Worm (Caenorhabditis elegans) whole organism, L3 larva: ENCODE results near the gene F53H1.3.

ENCODE experiments used
- R02D3.7 ChIP-seq: fragments of 150-350 bp; optimal IDR thresholded peaks from 2 replicates; lab custom pipeline; 2014; ENCODE audit warnings: missing biosample characterization, missing genetic modification characterization
- ZK546.5 ChIP-seq: sonication (generic microtip); optimal IDR thresholded peaks from 2 replicates; lab custom pipeline; 2017; ENCODE audit warnings: missing biosample characterization, missing genetic modification characterization
- aly-2 ChIP-seq: fragments of 150-350 bp; optimal IDR thresholded peaks from 2 replicates; lab custom pipeline; 2014; ENCODE audit warnings: missing biosample characterization, missing genetic modification characterization
- ama-1 ChIP-seq: fragments of 150-350 bp; optimal IDR thresholded peaks from 2 replicates; lab custom pipeline; 2018
- ceh-9 ChIP-seq: sonication (generic microtip); optimal IDR thresholded peaks from 2 replicates; lab custom pipeline; 2018; ENCODE audit warnings: missing biosample characterization, missing genetic modification characterization
- daf-12 ChIP-seq: fragments of 150-350 bp; optimal IDR thresholded peaks from 2 replicates; lab custom pipeline; 2014; ENCODE audit warnings: missing biosample characterization, missing genetic modification reagents, missing genetic modification characterization
- egl-5 ChIP-seq: fragments of 150-350 bp; optimal IDR thresholded peaks from 2 replicates; lab custom pipeline; 2017; ENCODE audit warnings: missing biosample characterization, missing genetic modification reagents, missing genetic modification characterization, inconsistent platforms
- elt-1 ChIP-seq: fragments of 150-350 bp; optimal IDR thresholded peaks from 2 replicates; lab custom pipeline; 2014; ENCODE audit warnings: missing biosample characterization, missing genetic modification characterization
- elt-3 ChIP-seq, 3 experiments: fragments of 150-350 bp in 1 of 3; sonication (generic microtip) in 2 of 3; optimal IDR thresholded peaks; 2 replicates in 2 of 3; 4 replicates in 1 of 3; lab custom pipeline; 2014 to 2017; ENCODE audit warnings: missing biosample characterization in 3 of 3, missing genetic modification characterization in 3 of 3
- eor-1 ChIP-seq, 2 experiments: fragments of 150-350 bp; optimal IDR thresholded peaks; 2 replicates each; lab custom pipeline; 2014 to 2018; ENCODE audit warnings: missing biosample characterization in 2 of 2, missing genetic modification characterization in 2 of 2
- fkh-2 ChIP-seq: fragments of 150-350 bp; optimal IDR thresholded peaks from 2 replicates; lab custom pipeline; 2014; ENCODE audit warnings: missing biosample characterization, missing genetic modification reagents, missing genetic modification characterization
- fos-1 ChIP-seq: fragments of 150-350 bp; optimal IDR thresholded peaks from 2 replicates; lab custom pipeline; 2014; ENCODE audit warnings: missing biosample characterization, missing genetic modification characterization
- lin-15B ChIP-seq: fragments of 150-350 bp; optimal IDR thresholded peaks from 2 replicates; lab custom pipeline; 2014; ENCODE audit warnings: missing biosample characterization, missing genetic modification characterization
- lsy-12 ChIP-seq: sonication (generic microtip); optimal IDR thresholded peaks from 2 replicates; lab custom pipeline; 2016; ENCODE audit warnings: mild to moderate bottlenecking, missing genetic modification characterization, missing compliant biosample characterization
- mdl-1 ChIP-seq: fragments of 150-350 bp; optimal IDR thresholded peaks from 2 replicates; lab custom pipeline; 2014; ENCODE audit warnings: missing biosample characterization, missing genetic modification characterization
- mml-1 ChIP-seq: fragments of 150-350 bp; sonication (generic microtip); optimal IDR thresholded peaks from 3 replicates; lab custom pipeline; 2014; ENCODE audit warnings: missing biosample characterization, missing genetic modification characterization
- nfya-1 ChIP-seq: sonication (generic microtip); optimal IDR thresholded peaks from 2 replicates; lab custom pipeline; 2017; ENCODE audit warnings: missing genetic modification characterization, mild to moderate bottlenecking, missing compliant biosample characterization, antibody characterized with exemption, moderate library complexity; ENCODE audit not compliant: insufficient read depth
- nhr-11 ChIP-seq: fragments of 150-350 bp; optimal IDR thresholded peaks from 2 replicates; lab custom pipeline; 2014; ENCODE audit warnings: missing biosample characterization, missing genetic modification characterization
- nhr-23 ChIP-seq: fragments of 150-350 bp; optimal IDR thresholded peaks from 2 replicates; lab custom pipeline; 2014; ENCODE audit warnings: missing biosample characterization, missing genetic modification reagents, missing genetic modification characterization
- nhr-237 ChIP-seq: fragments of 150-350 bp; optimal IDR thresholded peaks from 2 replicates; lab custom pipeline; 2014; ENCODE audit warnings: missing biosample characterization, missing genetic modification characterization
- nhr-25 ChIP-seq: sonication (generic microtip); optimal IDR thresholded peaks from 2 replicates; lab custom pipeline; 2017; ENCODE audit warnings: missing biosample characterization, missing genetic modification characterization
- nhr-28 ChIP-seq: fragments of 150-350 bp; optimal IDR thresholded peaks from 2 replicates; lab custom pipeline; 2014; ENCODE audit warnings: missing biosample characterization, missing genetic modification characterization
- nhr-43 ChIP-seq: sonication (generic microtip); optimal IDR thresholded peaks from 2 replicates; lab custom pipeline; 2016; ENCODE audit warnings: mild to moderate bottlenecking, missing genetic modification characterization, missing compliant biosample characterization; ENCODE audit not compliant: poor library complexity, severe bottlenecking
- nhr-77 ChIP-seq: fragments of 150-350 bp; optimal IDR thresholded peaks from 2 replicates; lab custom pipeline; 2014; ENCODE audit warnings: missing biosample characterization, missing genetic modification characterization
- pha-4 ChIP-seq: fragments of 150-350 bp; optimal IDR thresholded peaks from 2 replicates; lab custom pipeline; 2014; ENCODE audit warnings: missing biosample characterization, missing genetic modification reagents, missing genetic modification characterization
- pqm-1 ChIP-seq: fragments of 150-350 bp; optimal IDR thresholded peaks from 2 replicates; lab custom pipeline; 2017; ENCODE audit warnings: missing biosample characterization, missing genetic modification characterization, inconsistent platforms
- sea-2 ChIP-seq: fragments of 150-350 bp; sonication (generic microtip); optimal IDR thresholded peaks from 4 replicates; lab custom pipeline; 2014; ENCODE audit warnings: missing biosample characterization, missing genetic modification reagents, missing genetic modification characterization
- snpc-4 ChIP-seq: fragments of 150-350 bp; optimal IDR thresholded peaks from 2 replicates; lab custom pipeline; 2014; ENCODE audit warnings: missing biosample characterization, missing genetic modification characterization
- tbx-2 ChIP-seq: sonication (generic microtip); optimal IDR thresholded peaks from 2 replicates; lab custom pipeline; 2016; ENCODE audit warnings: mild to moderate bottlenecking, missing genetic modification characterization, missing compliant biosample characterization
- unc-39 ChIP-seq: sonication (generic microtip); optimal IDR thresholded peaks from 4 replicates; lab custom pipeline; 2017; ENCODE audit warnings: missing biosample characterization, missing genetic modification characterization
- unc-62 ChIP-seq: fragments of 150-350 bp; sonication (generic microtip); optimal IDR thresholded peaks from 4 replicates; lab custom pipeline; 2014; ENCODE audit warnings: missing biosample characterization, missing genetic modification reagents, missing genetic modification characterization
- zag-1 ChIP-seq: fragments of 150-350 bp; optimal IDR thresholded peaks from 2 replicates; lab custom pipeline; 2014; ENCODE audit warnings: missing biosample characterization, missing genetic modification characterization
- ztf-11 ChIP-seq: fragments of 150-350 bp; optimal IDR thresholded peaks from 2 replicates; lab custom pipeline; 2014; ENCODE audit warnings: missing biosample characterization, missing genetic modification characterization

F53H1.3 gene

DNA sequence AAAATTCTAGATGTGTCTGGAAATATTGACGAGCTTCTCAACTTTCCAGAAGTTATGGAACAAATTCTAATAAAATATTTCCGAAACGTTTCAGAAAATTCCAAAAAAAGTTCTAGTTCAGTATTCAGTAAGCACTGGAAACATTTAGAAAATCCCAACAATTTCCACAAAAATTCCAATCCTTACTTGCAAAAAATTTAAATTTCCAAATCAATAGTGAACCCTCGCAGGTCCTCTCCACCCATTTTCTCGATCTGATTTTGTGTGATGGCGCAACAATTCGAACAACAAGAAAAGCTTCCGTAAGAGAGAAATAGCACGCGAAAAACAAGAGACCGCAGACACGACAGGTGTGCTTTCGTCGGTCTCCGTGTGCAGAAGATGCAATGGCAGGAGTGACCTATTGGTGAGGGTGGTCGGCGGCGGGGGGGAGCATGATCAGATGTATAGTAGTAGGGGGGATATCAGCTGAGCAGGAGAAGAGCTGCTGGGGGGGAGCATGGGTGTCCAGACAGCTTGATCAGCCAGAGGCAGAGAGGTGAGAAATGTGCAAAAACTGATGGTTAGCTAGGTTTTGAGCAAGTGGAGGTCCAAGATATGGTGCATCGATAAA lies 32.8 kb downstream of the F53H1.3 start:
- TF ChIP-seq ZK546.5 (tag; lab: Kevin White, UChicago) (no peak), nfya-1 (peak; percentile 1)
- TF ChIP-seq, all 47 proteins: peak for 1

DNA sequence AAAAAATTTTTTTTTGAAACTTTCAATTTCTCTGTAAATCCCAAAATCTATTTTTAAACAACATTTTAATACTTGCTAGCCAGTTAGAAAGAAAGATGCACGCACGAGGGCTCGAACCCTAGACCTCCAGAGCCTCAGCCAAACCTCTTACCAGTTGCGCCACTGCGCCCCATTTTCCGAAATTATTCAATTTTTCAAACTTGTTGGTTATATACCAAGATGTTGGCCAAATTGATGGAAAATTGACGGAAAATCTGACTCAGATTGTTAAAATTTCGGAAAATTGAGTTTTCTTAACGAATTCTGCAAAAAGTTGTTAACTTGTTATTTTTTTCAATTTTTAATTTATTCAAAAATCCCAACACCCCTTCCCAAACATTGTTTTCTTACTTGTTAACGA lies 36.8 kb downstream of the F53H1.3 start:
- TF ChIP-seq eor-1 (tag; optimal IDR thresholded peaks at IDR 0.05; lab: Kevin White, UChicago) (no peak), elt-3 (tag; optimal IDR thresholded peaks at IDR 0.05; lab: Kevin White, UChicago) (no peak), egl-5 (tag; lab: Kevin White, UChicago) (no peak), unc-62 (GFP tag; lab: Kevin White, UChicago) (no peak), zag-1 (tag; lab: Kevin White, UChicago) (no peak), lsy-12 (tag; lab: Kevin White, UChicago) (no peak), nhr-77 (tag; lab: Kevin White, UChicago) (no peak), sea-2 (GFP tag; lab: Kevin White, UChicago) (no peak), R02D3.7 (no peak), pqm-1 (no peak), nhr-11 (no peak), daf-12 (tag; lab: Kevin White, UChicago) (no peak), aly-2 (no peak), fos-1 (tag; lab: Kevin White, UChicago) (no peak), mml-1 (tag; lab: Kevin White, UChicago) (no peak), snpc-4 (tag; lab: Kevin White, UChicago) (no peak), lin-15B (tag; lab: Kevin White, UChicago) (no peak), ceh-9 (tag; lab: Kevin White, UChicago) (no peak), nhr-237 (tag; lab: Kevin White, UChicago) (no peak), nhr-43 (tag; lab: Kevin White, UChicago) (no peak)

DNA sequence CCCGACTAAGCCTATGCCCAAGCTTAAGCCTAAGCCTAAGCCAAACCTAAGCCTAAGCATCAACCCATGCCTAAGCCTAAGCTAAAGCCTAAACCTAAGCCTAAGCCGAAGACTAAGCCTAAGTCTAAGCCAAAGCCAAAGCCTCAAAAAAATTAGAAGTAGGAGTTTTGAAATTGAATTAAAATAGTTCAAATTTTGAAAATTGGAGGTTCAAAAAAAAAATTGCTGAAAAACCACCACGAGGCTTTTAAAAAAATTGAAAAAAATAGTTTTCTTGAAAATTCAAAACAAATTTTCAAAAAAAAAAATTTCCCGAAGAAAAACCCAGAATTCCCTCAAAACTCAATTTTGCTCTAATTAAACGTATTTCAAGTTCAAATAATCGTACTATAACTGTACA lies 38.1 kb downstream of the F53H1.3 start:
- TF ChIP-seq lin-15B (tag; lab: Kevin White, UChicago) (no peak), daf-12 (tag; lab: Kevin White, UChicago) (no peak), ztf-11 (tag; lab: Kevin White, UChicago) (no peak), tbx-2 (tag; lab: Kevin White, UChicago) (no peak), mml-1 (tag; lab: Kevin White, UChicago) (no peak), R02D3.7 (no peak), pha-4 (tag; lab: Kevin White, UChicago) (no peak), ama-1 (lab: Kevin White, UChicago) (no peak), ZK546.5 (tag; lab: Kevin White, UChicago) (no peak), snpc-4 (tag; lab: Kevin White, UChicago) (no peak), zag-1 (tag; lab: Kevin White, UChicago) (no peak), nhr-43 (tag; lab: Kevin White, UChicago) (no peak)

DNA sequence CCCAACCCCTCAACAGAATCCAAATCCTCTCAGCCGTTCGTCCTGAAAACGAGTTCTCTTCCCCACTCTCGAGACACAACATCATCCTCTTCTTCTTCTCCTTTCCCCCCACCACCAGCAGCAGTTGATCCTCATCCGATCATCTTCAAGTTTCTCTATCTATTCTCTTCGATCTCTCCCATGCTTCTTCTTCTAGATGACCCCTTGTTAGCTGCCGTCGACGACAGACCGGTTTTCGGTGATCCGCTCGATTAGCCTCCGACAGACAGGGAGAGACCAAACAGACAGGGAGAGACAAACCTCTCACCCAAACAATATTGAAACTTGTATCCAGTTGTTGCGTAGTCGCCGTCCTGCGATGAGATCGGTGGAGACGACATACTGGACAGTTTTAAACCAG lies 42.3 kb downstream of the F53H1.3 start:
- no peak for TF ChIP-seq unc-39 (tag; lab: Kevin White, UChicago)
- TF ChIP-seq nhr-43 (tag; lab: Kevin White, UChicago), result peak; percentile 69
- TF ChIP-seq elt-1 (tag; lab: Kevin White, UChicago), result peak; percentile 40
- no peak for TF ChIP-seq fos-1 (tag; lab: Kevin White, UChicago)
- TF ChIP-seq mdl-1 (tag; lab: Kevin White, UChicago), result no peak
- TF ChIP-seq nhr-25, result peak; percentile 90
- no peak for TF ChIP-seq elt-3 (tag; optimal IDR thresholded peaks at IDR 0.05; lab: Kevin White, UChicago)
- peak; percentile 91 for TF ChIP-seq nhr-23 (tag; lab: Kevin White, UChicago)

DNA sequence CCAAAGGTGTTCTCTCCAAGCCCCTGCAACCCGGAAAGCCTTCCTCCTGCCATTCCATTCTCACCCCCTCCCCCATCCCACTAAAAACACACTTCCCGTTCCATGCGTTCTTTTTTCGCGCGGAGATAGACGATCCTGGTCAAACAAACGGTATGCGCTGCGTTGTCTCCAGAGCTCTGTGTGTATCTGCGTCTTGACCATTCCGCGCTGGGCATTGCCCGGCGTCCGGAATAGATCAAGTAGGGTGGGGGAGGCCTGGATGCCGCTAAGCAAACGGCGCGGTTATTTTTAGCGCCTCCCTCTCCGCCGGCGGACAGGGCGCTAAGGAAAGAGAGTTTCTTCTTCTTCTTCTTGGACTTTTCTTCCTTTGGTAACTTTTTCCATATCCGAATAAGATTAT lies 46.3 kb downstream of the F53H1.3 start:
- no peak for TF ChIP-seq zag-1 (tag; lab: Kevin White, UChicago)
- no peak for TF ChIP-seq nhr-28 (tag; lab: Kevin White, UChicago)
- TF ChIP-seq fkh-2 (tag; lab: Kevin White, UChicago), result no peak
